Fruit fly (Drosophila melanogaster) whole organism, embryonic: ENCODE data around the gene CG12784.

ENCODE experiments used
- Awh ChIP-seq: fragments of 200-800 bp; sonication (Bioruptor generic); IDR thresholded peaks from 2 replicates; pipeline ENCODE4, ENCODE4 v1.3.6; 2022; ENCODE audit warnings: missing biosample characterization, missing genetic modification characterization
- CG10147 ChIP-seq: fragments of 200-800 bp; sonication (Bioruptor generic); optimal IDR thresholded peaks from 2 replicates; lab custom pipeline; 2019; ENCODE audit warnings: missing biosample characterization, mild to moderate bottlenecking, missing genetic modification characterization, moderate library complexity
- CG10321 ChIP-seq: fragments of 200-800 bp; sonication (Bioruptor generic); IDR thresholded peaks from 2 replicates; pipeline ENCODE4 v1.3.6; 2022; ENCODE audit warnings: missing biosample characterization, missing genetic modification characterization
- CG10462 ChIP-seq: fragments of 200-800 bp; sonication (Bioruptor generic); optimal IDR thresholded peaks from 2 replicates; lab custom pipeline; 2016; ENCODE audit warnings: missing biosample characterization, missing genetic modification characterization
- CG12071 ChIP-seq: fragments of 200-800 bp; sonication (Bioruptor generic); optimal IDR thresholded peaks from 3 replicates; lab custom pipeline; 2018; ENCODE audit warnings: missing biosample characterization, mild to moderate bottlenecking, missing genetic modification characterization
- CG12104 ChIP-seq: fragments of 200-800 bp; sonication (Bioruptor generic); optimal IDR thresholded peaks from 3 replicates; lab custom pipeline; 2016; ENCODE audit warnings: missing biosample characterization, missing genetic modification characterization
- CG13775 ChIP-seq: fragments of 200-800 bp; sonication (Bioruptor generic); optimal IDR thresholded peaks from 3 replicates; lab custom pipeline; 2017; ENCODE audit warnings: missing biosample characterization, mild to moderate bottlenecking, missing genetic modification characterization
- CG14710 ChIP-seq: fragments of 200-800 bp; sonication (Bioruptor generic); optimal IDR thresholded peaks from 3 replicates; lab custom pipeline; 2019; ENCODE audit warnings: missing biosample characterization, mild to moderate bottlenecking, missing genetic modification characterization, moderate library complexity
- CG16813 ChIP-seq: fragments of 200-800 bp; sonication (Bioruptor generic); IDR thresholded peaks from 3 replicates; pipeline ENCODE4 v1.3.6; 2022; ENCODE audit warnings: missing biosample characterization, missing genetic modification characterization; ENCODE audit not compliant: partially characterized antibody
- CG17186 ChIP-seq: fragments of 200-800 bp; sonication (Bioruptor generic); optimal IDR thresholded peaks from 3 replicates; lab custom pipeline; 2017; ENCODE audit warnings: missing biosample characterization, missing genetic modification reagents, missing genetic modification characterization
- CG18262 ChIP-seq: fragments of 200-800 bp; optimal IDR thresholded peaks from 3 replicates; lab custom pipeline; 2019; ENCODE audit warnings: missing biosample characterization, mild to moderate bottlenecking, missing genetic modification characterization, moderate library complexity
- CG3995 ChIP-seq: fragments of 200-800 bp; sonication (Bioruptor generic); optimal IDR thresholded peaks from 3 replicates; lab custom pipeline; 2016; ENCODE audit warnings: missing biosample characterization, missing genetic modification characterization
- CG43689 ChIP-seq: fragments of 200-800 bp; sonication (Bioruptor generic); IDR thresholded peaks from 2 replicates; pipeline ENCODE4 v1.3.6; 2022; ENCODE audit warnings: missing biosample characterization, missing genetic modification characterization
- CG4820 ChIP-seq: fragments of 200-800 bp; sonication (Bioruptor generic); optimal IDR thresholded peaks from 3 replicates; lab custom pipeline; 2016; ENCODE audit warnings: missing biosample characterization, missing genetic modification characterization
- CG5245 ChIP-seq: fragments of 200-800 bp; sonication (Bioruptor generic); optimal IDR thresholded peaks from 3 replicates; lab custom pipeline; 2016; ENCODE audit warnings: missing biosample characterization, missing genetic modification characterization
- CG5953 ChIP-seq: fragments of 200-800 bp; sonication (Bioruptor generic); IDR thresholded peaks from 2 replicates; pipeline ENCODE4 v1.3.6; 2022; ENCODE audit warnings: missing biosample characterization, missing genetic modification characterization
- CG6683 ChIP-seq: fragments of 200-800 bp; sonication (Bioruptor generic); optimal IDR thresholded peaks from 2 replicates; lab custom pipeline; 2017; ENCODE audit warnings: missing biosample characterization, mild to moderate bottlenecking, missing genetic modification characterization, missing genetic modification reagents
- CG7556 ChIP-seq: fragments of 200-800 bp; sonication (Bioruptor generic); optimal IDR thresholded peaks from 2 replicates; lab custom pipeline; 2017; ENCODE audit warnings: missing biosample characterization, mild to moderate bottlenecking, missing genetic modification characterization
- CG8290 ChIP-seq, 3 experiments: fragments of 200-800 bp; sonication (Bioruptor generic); optimal IDR thresholded peaks; 2 replicates each; lab custom pipeline; 2016 to 2019; ENCODE audit warnings: missing biosample characterization in 3 of 3, missing genetic modification characterization in 3 of 3, mild to moderate bottlenecking in 2 of 3, moderate library complexity in 1 of 3
- CG8924 ChIP-seq: fragments of 200-800 bp; optimal IDR thresholded peaks from 3 replicates; lab custom pipeline; 2019; ENCODE audit warnings: missing biosample characterization, mild to moderate bottlenecking, missing genetic modification characterization, moderate library complexity
- CG9437 ChIP-seq: fragments of 200-800 bp; sonication (Bioruptor generic); optimal IDR thresholded peaks from 2 replicates; lab custom pipeline; 2018; ENCODE audit warnings: missing biosample characterization, mild to moderate bottlenecking, missing genetic modification characterization
- CkIIα-i1 ChIP-seq: fragments of 200-800 bp; sonication (Bioruptor generic); IDR thresholded peaks from 2 replicates; pipeline ENCODE4 v1.3.6; 2022; ENCODE audit warnings: missing biosample characterization, missing genetic modification characterization
- Dip2 ChIP-seq: fragments of 200-800 bp; sonication (Bioruptor generic); IDR thresholded peaks from 2 replicates; pipeline ENCODE4 v1.3.6; 2022; ENCODE audit warnings: missing biosample characterization, missing genetic modification characterization
- HLHmδ ChIP-seq: fragments of 200-800 bp; sonication (Bioruptor generic); optimal IDR thresholded peaks from 2 replicates; lab custom pipeline; 2018; ENCODE audit warnings: missing biosample characterization, mild to moderate bottlenecking, missing genetic modification characterization, moderate library complexity
- Hr78 ChIP-seq, 2 experiments: fragments of 200-800 bp in 1 of 2; fragments of >200 bp in 1 of 2; sonication (Bioruptor generic) in 1 of 2; optimal IDR thresholded peaks; 2 replicates each; lab custom pipeline; 2017 to 2019; ENCODE audit warnings: missing biosample characterization in 2 of 2, missing genetic modification characterization in 2 of 2, mild to moderate bottlenecking in 1 of 2, moderate library complexity in 1 of 2
- Hsf ChIP-seq: fragments of 200-800 bp; sonication (Bioruptor generic); optimal IDR thresholded peaks from 3 replicates; lab custom pipeline; 2016; ENCODE audit warnings: missing biosample characterization, missing genetic modification characterization
- MBD-R2 ChIP-seq: fragments of 200-800 bp; sonication (Bioruptor generic); IDR thresholded peaks from 2 replicates; pipeline ENCODE4 v1.3.6; 2022; ENCODE audit warnings: missing biosample characterization, missing genetic modification characterization
- Med ChIP-seq: fragments of 200-800 bp; sonication (Bioruptor generic); peaks from one replicate; lab custom pipeline; 2016; ENCODE audit warnings: missing biosample characterization, missing genetic modification characterization, mild to moderate bottlenecking, inconsistent platforms, moderate library complexity
- Mes4 ChIP-seq: fragments of 200-800 bp; sonication (Bioruptor generic); optimal IDR thresholded peaks from 2 replicates; lab custom pipeline; 2016; ENCODE audit warnings: missing biosample characterization, missing genetic modification characterization
- Nf-YC ChIP-seq: fragments of 200-800 bp; optimal IDR thresholded peaks from 3 replicates; lab custom pipeline; 2019; ENCODE audit warnings: missing biosample characterization, mild to moderate bottlenecking, missing genetic modification characterization, moderate library complexity
- Optix ChIP-seq: fragments of 200-800 bp; sonication (Bioruptor generic); IDR thresholded peaks from 3 replicates; pipeline ENCODE4 v1.3.6; 2022; ENCODE audit warnings: missing biosample characterization, missing genetic modification characterization
- ato ChIP-seq: fragments of 200-800 bp; sonication (Bioruptor generic); IDR thresholded peaks from 2 replicates; pipeline ENCODE4 v1.3.6; 2022; ENCODE audit warnings: missing biosample characterization, missing genetic modification characterization; ENCODE audit not compliant: partially characterized antibody
- az2 ChIP-seq: fragments of 200-800 bp; sonication (Bioruptor generic); optimal IDR thresholded peaks from 3 replicates; lab custom pipeline; 2016; ENCODE audit warnings: missing biosample characterization, missing genetic modification characterization
- bab2 ChIP-seq: fragments of 200-800 bp; sonication (Bioruptor generic); optimal IDR thresholded peaks from 2 replicates; lab custom pipeline; 2016; ENCODE audit warnings: missing biosample characterization, missing genetic modification characterization
- cg ChIP-seq: fragments of 200-800 bp; sonication (Bioruptor generic); optimal IDR thresholded peaks from 3 replicates; lab custom pipeline; 2019; ENCODE audit warnings: missing biosample characterization, mild to moderate bottlenecking, missing genetic modification characterization, moderate library complexity
- chinmo ChIP-seq: fragments of 200-800 bp; sonication (Bioruptor generic); IDR thresholded peaks from 4 replicates; pipeline ENCODE4 v1.3.6; 2022; ENCODE audit warnings: missing biosample characterization, missing genetic modification characterization; ENCODE audit not compliant: partially characterized antibody
- dimm ChIP-seq: fragments of 200-800 bp; sonication (Bioruptor generic); IDR thresholded peaks from 2 replicates; pipeline ENCODE4 v1.3.6; 2022; ENCODE audit warnings: missing biosample characterization, missing genetic modification characterization
- ems ChIP-seq: fragments of 200-800 bp; sonication (Bioruptor generic); optimal IDR thresholded peaks from 3 replicates; lab custom pipeline; 2016; ENCODE audit warnings: missing biosample characterization, missing genetic modification characterization
- exex ChIP-seq: fragments of 200-800 bp; sonication (Bioruptor generic); optimal IDR thresholded peaks from 4 replicates; lab custom pipeline; 2018; ENCODE audit warnings: missing biosample characterization, mild to moderate bottlenecking, missing genetic modification characterization, moderate library complexity
- gcm2 ChIP-seq: fragments of 200-800 bp; sonication (Bioruptor generic); optimal IDR thresholded peaks from 2 replicates; lab custom pipeline; 2016; ENCODE audit warnings: missing biosample characterization, missing genetic modification characterization
- hkb ChIP-seq, 2 experiments: fragments of 200-800 bp in 1 of 2; fragments of >200 bp in 1 of 2; sonication (Bioruptor generic) in 1 of 2; IDR thresholded peaks in 1 of 2; optimal IDR thresholded peaks in 1 of 2; 2 replicates each; pipeline versions ENCODE4 v1.3.6 to Lab custom; 2017 to 2022; ENCODE audit warnings: missing biosample characterization in 1 of 2, missing genetic modification characterization in 1 of 2
- ken ChIP-seq: fragments of 200-800 bp; sonication (Bioruptor generic); IDR thresholded peaks from 3 replicates; pipeline ENCODE4 v1.3.6; 2022; ENCODE audit warnings: missing biosample characterization, missing genetic modification characterization
- nerfin-2 ChIP-seq: fragments of 200-800 bp; sonication (Bioruptor generic); IDR thresholded peaks from 2 replicates; pipeline ENCODE4 v1.3.6; 2022; ENCODE audit warnings: missing biosample characterization, missing genetic modification characterization; ENCODE audit not compliant: partially characterized antibody
- otp ChIP-seq: fragments of 200-800 bp; sonication (Bioruptor generic); IDR thresholded peaks from 3 replicates; pipeline ENCODE4, ENCODE4 v1.3.6; 2022; ENCODE audit warnings: missing biosample characterization, missing genetic modification characterization
- pum ChIP-seq: fragments of 200-800 bp; sonication (Bioruptor generic); optimal IDR thresholded peaks from 2 replicates; lab custom pipeline; 2016; ENCODE audit warnings: missing biosample characterization, missing genetic modification characterization
- ranshi ChIP-seq: fragments of 200-800 bp; sonication (Bioruptor generic); IDR thresholded peaks from 2 replicates; pipeline ENCODE4 v1.3.6; 2022; ENCODE audit warnings: missing biosample characterization, missing genetic modification characterization
- repo ChIP-seq: fragments of 200-800 bp; sonication (Bioruptor generic); optimal IDR thresholded peaks from 2 replicates; lab custom pipeline; 2016; ENCODE audit warnings: missing biosample characterization, missing genetic modification characterization
- ro ChIP-seq: fragments of 200-800 bp; sonication (Bioruptor generic); IDR thresholded peaks from 2 replicates; pipeline ENCODE4 v1.3.6; 2022; ENCODE audit warnings: missing biosample characterization, missing genetic modification characterization
- sens-2 ChIP-seq: fragments of 200-800 bp; sonication (Bioruptor generic); IDR thresholded peaks from 2 replicates; pipeline ENCODE4 v1.3.6; 2022; ENCODE audit warnings: missing biosample characterization, missing genetic modification characterization
- zfh2 ChIP-seq: fragments of 200-800 bp; sonication (Bioruptor generic); optimal IDR thresholded peaks from 2 replicates; lab custom pipeline; 2016; ENCODE audit warnings: missing biosample characterization, missing genetic modification characterization

CG12784 gene

DNA sequence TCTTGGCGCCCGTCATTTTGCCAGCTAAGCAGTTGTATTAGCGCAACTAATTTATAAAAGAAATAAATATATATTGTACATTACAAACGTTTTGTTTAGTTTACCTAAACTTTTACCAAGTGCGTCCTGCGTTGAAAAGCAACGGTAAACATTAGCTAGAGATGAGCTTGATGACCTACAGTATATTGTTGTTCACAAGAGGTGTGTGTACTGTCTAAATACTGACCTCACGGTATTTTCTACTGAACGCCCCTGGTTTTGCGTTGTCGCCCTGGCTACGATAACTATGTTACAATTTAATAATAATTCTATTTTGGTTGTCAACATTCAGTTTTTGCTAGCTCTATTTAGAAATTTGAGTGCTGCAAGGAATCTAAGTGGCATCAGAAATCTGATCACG, 29.5 kb downstream of the CG12784 start, which contains the start of gene Acyp2 (continued):
- TF ChIP-seq MBD-R2 (GFP tag; lab: Robert Waterston, UW) (peak; percentile 88), CG13775 (GFP tag; lab: Kevin White, UChicago) (peak; percentile 23), exex (no peak), CkIIα-i1 (GFP tag; lab: Robert Waterston, UW) (no peak), CG4820 (no peak), CG3995 (no peak), ranshi (no peak), CG9437 (GFP tag; lab: Kevin White, UChicago) (no peak), Dip2 (no peak), CG8924 (peak; percentile 41), CG10321 (GFP tag; lab: Robert Waterston, UW) (peak; percentile 18; the same call in 1 of the 2 replicates), CG12104 (GFP tag; lab: Kevin White, UChicago) (no peak), sens-2 (GFP tag; lab: Robert Waterston, UW) (no peak), CG10147 (GFP tag; lab: Kevin White, UChicago) (no peak), CG17186 (GFP tag; lab: Kevin White, UChicago) (peak; percentile 44), nerfin-2 (GFP tag; lab: Robert Waterston, UW) (no peak), CG18262 (tag; lab: Kevin White, UChicago) (no peak), ems (GFP tag; lab: Kevin White, UChicago) (peak; percentile 4), hkb (optimal IDR thresholded peaks at IDR 0.05; lab: Kevin White, UChicago) (no peak), hkb (GFP tag; IDR thresholded peaks at IDR 0.05; lab: Robert Waterston, UW) (0 out of 2 replicates have a peak, but pooled peaks have one; percentile 13), cg (GFP tag; lab: Kevin White, UChicago) (no peak), otp (GFP tag; lab: Robert Waterston, UW) (no peak), ato (no peak; the same call in 1 of the 2 replicates), Hsf (GFP tag; lab: Kevin White, UChicago) (peak; percentile 28), CG14710 (tag; lab: Kevin White, UChicago) (peak; percentile 47), chinmo (GFP tag; lab: Robert Waterston, UW) (peak; percentile 58; the same call in 1 of the 4 replicates), CG8290 (GFP tag; optimal IDR thresholded peaks at IDR 0.05; lab: Kevin White, UChicago) (peak; percentile 26), CG8290 (tag; optimal IDR thresholded peaks at IDR 0.05; lab: Kevin White, UChicago) (peak in 1 of 2 experiments; percentile 73), az2 (GFP tag; lab: Kevin White, UChicago) (no peak), CG16813 (GFP tag; lab: Robert Waterston, UW) (peak; percentile 53; the same call in 2 of the 3 replicates), HLHmδ (GFP tag; lab: Kevin White, UChicago) (no peak), dimm (GFP tag; lab: Robert Waterston, UW) (no peak), Mes4 (no peak), zfh2 (peak; percentile 48), CG12071 (GFP tag; lab: Kevin White, UChicago) (no peak), ken (no peak), bab2 (GFP tag; lab: Kevin White, UChicago) (no peak), gcm2 (GFP tag; lab: Kevin White, UChicago) (no peak), Hr78 (GFP tag; optimal IDR thresholded peaks at IDR 0.05; lab: Kevin White, UChicago) (no peak), CG10462 (peak; percentile 68), Awh (no peak), ro (GFP tag; lab: Robert Waterston, UW) (no peak), repo (GFP tag; lab: Kevin White, UChicago) (no peak), CG6683 (GFP tag; lab: Kevin White, UChicago) (no peak), CG7556 (GFP tag; lab: Kevin White, UChicago) (no peak), Med (GFP tag; lab: Kevin White, UChicago) (peak; percentile 89), pum (GFP tag; lab: Kevin White, UChicago) (peak; percentile 23), CG5245 (GFP tag; lab: Kevin White, UChicago) (no peak), CG5953 (GFP tag; lab: Robert Waterston, UW) (no peak), Nf-YC (no peak), Optix (GFP tag; lab: Robert Waterston, UW) (no peak), CG43689 (GFP tag; lab: Robert Waterston, UW) (no peak)
